Fruit fly (Drosophila melanogaster): Measurements from ENCODE around the gene wkd.

wkd gene

DNA sequence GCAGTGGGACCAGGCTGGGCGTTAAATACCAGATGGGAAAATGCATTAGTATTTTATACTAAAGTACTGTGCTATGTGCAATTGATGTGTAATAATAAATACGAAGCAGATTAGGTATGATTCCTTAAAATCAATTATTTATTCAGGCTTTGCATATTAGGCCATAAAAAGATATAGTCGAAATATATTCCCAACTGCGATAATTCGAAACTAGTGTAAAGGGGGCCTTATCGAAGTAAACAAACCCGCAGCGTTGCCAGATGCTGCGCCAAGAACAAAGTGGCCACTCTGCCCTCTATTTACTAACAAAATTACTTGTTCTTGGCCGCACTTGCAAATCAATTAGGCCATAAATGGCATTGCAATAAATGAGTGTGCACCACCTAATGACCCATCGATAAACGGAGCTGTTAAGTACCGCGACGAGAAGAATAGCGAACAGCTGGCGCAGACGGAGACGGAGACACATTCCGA is 23.8 kb upstream of the wkd start, which contains the start of gene CG10898 (continued):
- peak; percentile 82 for TF ChIP-seq CG17829 (tag; optimal IDR thresholded peaks at IDR 0.05)
- peak; percentile 89 for TF ChIP-seq HmgZ (tag; optimal IDR thresholded peaks at IDR 0.05)
- peak; percentile 80 for TF ChIP-seq CG2889 (GFP tag; IDR thresholded peaks at IDR 0.05)
- TF ChIP-seq CG1603 (tag; optimal IDR thresholded peaks at IDR 0.05) = peak; percentile 92
- TF ChIP-seq kay (GFP tag; optimal IDR thresholded peaks at IDR 0.05) = peak; percentile 67
- no peak for TF ChIP-seq Dip2 (GFP tag; IDR thresholded peaks at IDR 0.05)
- peak; percentile 73 for TF ChIP-seq CG18262 (tag; optimal IDR thresholded peaks at IDR 0.05)
- peak; percentile 60 for TF ChIP-seq CG7556 (GFP tag; optimal IDR thresholded peaks at IDR 0.05)
- peak; percentile 76 for TF ChIP-seq CG10209 (GFP tag; optimal IDR thresholded peaks at IDR 0.05)
- 0 out of 2 replicates have a peak, but pooled peaks have one; percentile 28 for TF ChIP-seq CG43689 (GFP tag; IDR thresholded peaks at IDR 0.05)
- peak; percentile 85 for TF ChIP-seq ranshi (GFP tag; IDR thresholded peaks at IDR 0.05)
- no peak for TF ChIP-seq CG34224 (GFP tag; IDR thresholded peaks at IDR 0.05; ENCODE audit: partially characterized antibody)
- peak; percentile 77 for TF ChIP-seq CG13894 (tag; optimal IDR thresholded peaks at IDR 0.05)
- no peak for TF ChIP-seq HLHmδ (GFP tag; optimal IDR thresholded peaks at IDR 0.05)
- TF ChIP-seq al (GFP tag; IDR thresholded peaks at IDR 0.05) = peak; percentile 78
- peak; percentile 71 for TF ChIP-seq CG8388 (GFP tag; optimal IDR thresholded peaks at IDR 0.05)
- peak; percentile 67 for TF ChIP-seq HmgD (GFP tag; optimal IDR thresholded peaks at IDR 0.05)
- 0 out of 2 replicates have a peak, but pooled peaks have one; percentile 43 for TF ChIP-seq ro (GFP tag; IDR thresholded peaks at IDR 0.05)
- TF ChIP-seq ap (GFP tag; IDR thresholded peaks at IDR 0.05) = peak; percentile 80
- peak; percentile 57 for TF ChIP-seq cwo (GFP tag; optimal IDR thresholded peaks at IDR 0.05)
- peak; percentile 75 for TF ChIP-seq CG17328 (GFP tag; IDR thresholded peaks at IDR 0.05)
- TF ChIP-seq Poxn (GFP tag; IDR thresholded peaks at IDR 0.05) = peak; percentile 66
- TF ChIP-seq Trl (optimal IDR thresholded peaks at IDR 0.05) = no peak
- TF ChIP-seq Trl (GFP tag; optimal IDR thresholded peaks at IDR 0.05) = peak; percentile 91
- peak; percentile 66 for TF ChIP-seq CG1233 (GFP tag; optimal IDR thresholded peaks at IDR 0.05)
- TF ChIP-seq ttk (GFP tag; IDR thresholded peaks at IDR 0.05) = peak; percentile 82
- TF ChIP-seq CG31388 (GFP tag; optimal IDR thresholded peaks at IDR 0.05) = peak; percentile 58
- TF ChIP-seq CG31365 (tag; optimal IDR thresholded peaks at IDR 0.05) = peak; percentile 9
- TF ChIP-seq CG16863 (GFP tag; optimal IDR thresholded peaks at IDR 0.05) = peak; percentile 84
- no peak for TF ChIP-seq br (optimal IDR thresholded peaks at IDR 0.05)
- peak; percentile 89 for TF ChIP-seq sob (GFP tag; IDR thresholded peaks at IDR 0.05)
- TF ChIP-seq grn (GFP tag; optimal IDR thresholded peaks at IDR 0.05) = peak; percentile 44
- TF ChIP-seq wdn (GFP tag; IDR thresholded peaks at IDR 0.05) = peak; percentile 75
- peak; percentile 52 for TF ChIP-seq Scr (GFP tag; IDR thresholded peaks at IDR 0.05; ENCODE audit: partially characterized antibody)
- TF ChIP-seq CG8290 (GFP tag; optimal IDR thresholded peaks at IDR 0.05) = peak; percentile 89
- TF ChIP-seq CG8290 (tag; optimal IDR thresholded peaks at IDR 0.05) = peak in 1 of 2 experiments; percentile 89
- no peak for TF ChIP-seq D (optimal IDR thresholded peaks at IDR 0.05)
- TF ChIP-seq D (GFP tag; optimal IDR thresholded peaks at IDR 0.05) = peak; percentile 55
- TF ChIP-seq HLH4C (GFP tag; IDR thresholded peaks at IDR 0.05; ENCODE audit: partially characterized antibody) = 0 out of 3 replicates have a peak, but pooled peaks have one; percentile 36
- peak; percentile 31; the same call in 1 of the 2 replicates for TF ChIP-seq GATAe (GFP tag; conservative IDR thresholded peaks at IDR 0.05)
- peak; percentile 46 for TF ChIP-seq emc (GFP tag; optimal IDR thresholded peaks at IDR 0.05)
- peak; percentile 83 for TF ChIP-seq CG11398 (GFP tag; optimal IDR thresholded peaks at IDR 0.05)
- peak; percentile 10 for TF ChIP-seq CG10565 (GFP tag; optimal IDR thresholded peaks at IDR 0.05)
- peak; percentile 83 for TF ChIP-seq stc (GFP tag; IDR thresholded peaks at IDR 0.05)
- peak; percentile 96 for TF ChIP-seq nerfin-1 (tag; optimal IDR thresholded peaks at IDR 0.05)
- TF ChIP-seq dmrt11E (tag; optimal IDR thresholded peaks at IDR 0.05) = peak; percentile 65
- TF ChIP-seq run (tag; optimal IDR thresholded peaks at IDR 0.05) = peak; percentile 7
- peak in 1 of 2 experiments; percentile 60 for TF ChIP-seq crp (GFP tag; optimal IDR thresholded peaks at IDR 0.05)
- peak; percentile 85 for TF ChIP-seq fu2 (GFP tag; optimal IDR thresholded peaks at IDR 0.05)
- TF ChIP-seq CG4707 (GFP tag; optimal IDR thresholded peaks at IDR 0.05) = peak; percentile 16
- peak; percentile 67 for TF ChIP-seq seq (GFP tag; IDR thresholded peaks at IDR 0.05)
- no peak for TF ChIP-seq tup (GFP tag; optimal IDR thresholded peaks at IDR 0.05)

All from whole organism, embryonic.